Fruit fly (Drosophila melanogaster): ENCODE data around the gene Kat60.

Kat60 gene

dm6 chr3R:5198302-5198701 is 33.7 kb downstream of the Kat60 start:
- no peak for TF ChIP-seq CG17801 (GFP tag; optimal IDR thresholded peaks at IDR 0.05; ENCODE audit: partially characterized antibody)

dm6 chr3R:5193271-5193670 is 38.7 kb downstream of the Kat60 start:
- TF ChIP-seq CG17801 (GFP tag; optimal IDR thresholded peaks at IDR 0.05; ENCODE audit: partially characterized antibody) = no peak

- no peak for TF ChIP-seq CG17801 (GFP tag; optimal IDR thresholded peaks at IDR 0.05; ENCODE audit: partially characterized antibody)
These were observed 44.2 kb downstream of the Kat60 start for dm6 chr3R:5187806-5188205.

Measured in ovary, adult (tissue).